Fruit fly (Drosophila melanogaster) whole organism: ENCODE data around the gene CG32032.

Experiments used
- EcR ChIP-seq, 2 experiments: fragments of >200 bp; optimal IDR thresholded peaks; 2 replicates each; lab custom pipeline; 2017; ENCODE audit warnings: missing biosample characterization in 2 of 2, missing genetic modification characterization in 2 of 2, missing genetic modification reagents in 2 of 2
- pan ChIP-seq: fragments of >200 bp; optimal IDR thresholded peaks from 2 replicates; lab custom pipeline; 2017
- psq ChIP-seq: fragments of >200 bp; optimal IDR thresholded peaks from 2 replicates; lab custom pipeline; 2017
- usp ChIP-seq: fragments of >200 bp; optimal IDR thresholded peaks from 2 replicates; lab custom pipeline; 2017; ENCODE audit warnings: missing biosample characterization, missing genetic modification characterization, mixed read lengths

dm6 chr3L:9052798-9053541, 39.9 kb upstream of the CG32032 start:
- TF ChIP-seq psq (lab: Kevin White, UChicago) (no peak), pan (lab: Kevin White, UChicago) (no peak), usp (GFP tag; lab: Kevin White, UChicago) (no peak), EcR (GFP tag; optimal IDR thresholded peaks at IDR 0.05; lab: Kevin White, UChicago) (no peak)
